Worm (Caenorhabditis elegans) whole organism, L1 larva: ENCODE results near the gene Y43F8B.14.

ENCODE experiments used
- efl-1 ChIP-seq, 4 experiments: fragments of 150-350 bp; optimal IDR thresholded peaks in 3 of 4; peaks in 1 of 4; 1 replicate in 1 of 4; 2 replicates in 3 of 4; lab custom pipeline; 2014; ENCODE audit warnings: missing biosample characterization in 2 of 4, missing genetic modification characterization in 2 of 4, missing genetic modification reagents in 2 of 4
- irx-1 ChIP-seq: sonication (generic microtip); optimal IDR thresholded peaks from 2 replicates; lab custom pipeline; 2016; ENCODE audit warnings: missing genetic modification characterization, missing compliant biosample characterization
- isw-1 ChIP-seq: fragments of 200-800 bp; sonication (Bioruptor generic); IDR thresholded peaks from 2 replicates; pipeline ENCODE4 v1.3.6; 2022; ENCODE audit warnings: missing genetic modification characterization, missing compliant biosample characterization
- lin-13 ChIP-seq: fragments of 150-350 bp; optimal IDR thresholded peaks from 2 replicates; lab custom pipeline; 2014; ENCODE audit warnings: missing biosample characterization, missing genetic modification reagents, missing genetic modification characterization
- lin-35 ChIP-seq, 2 experiments: fragments of 150-350 bp; optimal IDR thresholded peaks; 2 replicates each; lab custom pipeline; 2014; ENCODE audit warnings: missing biosample characterization in 2 of 2, missing genetic modification characterization in 2 of 2, missing genetic modification reagents in 2 of 2
- lsy-2 ChIP-seq, 2 experiments: fragments of 150-350 bp; optimal IDR thresholded peaks; 2 replicates each; lab custom pipeline; 2014; ENCODE audit warnings: missing biosample characterization in 2 of 2, missing genetic modification characterization in 2 of 2
- nhr-12 ChIP-seq: sonication (generic microtip); optimal IDR thresholded peaks from 2 replicates; lab custom pipeline; 2017; ENCODE audit warnings: missing biosample characterization, missing genetic modification characterization
- tbx-2 ChIP-seq: sonication (generic microtip); optimal IDR thresholded peaks from 2 replicates; lab custom pipeline; 2016; ENCODE audit warnings: missing genetic modification characterization, missing compliant biosample characterization
- unc-62 ChIP-seq: fragments of 150-350 bp; optimal IDR thresholded peaks from 2 replicates; lab custom pipeline; 2014; ENCODE audit warnings: missing biosample characterization, missing genetic modification reagents, missing genetic modification characterization
- xbp-1 ChIP-seq: sonication (generic microtip); optimal IDR thresholded peaks from 2 replicates; lab custom pipeline; 2016; ENCODE audit warnings: missing genetic modification characterization, missing compliant biosample characterization

DNA sequence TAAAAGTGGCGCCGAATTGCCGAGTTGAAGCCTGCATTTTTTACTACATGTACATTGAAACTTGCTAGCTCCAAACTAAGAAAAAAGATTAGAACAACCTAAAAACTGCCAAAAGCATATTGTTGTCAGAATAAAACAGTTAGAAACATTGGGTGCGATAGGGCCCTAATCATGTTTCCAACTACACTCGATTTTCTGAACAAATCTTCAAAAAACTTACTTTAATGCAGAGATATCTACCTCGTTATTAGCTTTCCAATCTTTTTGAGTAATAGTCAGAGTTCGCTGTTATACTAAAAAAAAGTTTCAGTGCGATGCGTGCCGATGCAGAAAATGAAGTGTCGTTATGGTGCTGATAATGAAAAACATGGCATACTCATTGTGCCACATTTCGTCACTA, at the start of gene Y43F8B.14, which contains the start of gene Y43F8B.13:
- no peak for TF ChIP-seq tbx-2 (tag; lab: Kevin White, UChicago)
- TF ChIP-seq unc-62 (GFP tag; lab: Kevin White, UChicago): no peak
- TF ChIP-seq lsy-2 (tag; optimal IDR thresholded peaks at IDR 0.05; lab: Kevin White, UChicago): no peak
- no peak for TF ChIP-seq lin-13 (GFP tag; lab: Kevin White, UChicago)
- no peak for TF ChIP-seq lin-35 (GFP tag; optimal IDR thresholded peaks at IDR 0.05; lab: Kevin White, UChicago)
- no peak for TF ChIP-seq nhr-12 (tag; lab: Kevin White, UChicago)
- TF ChIP-seq isw-1: no peak
- TF ChIP-seq xbp-1 (tag; lab: Kevin White, UChicago): no peak
- TF ChIP-seq efl-1 (optimal IDR thresholded peaks at IDR 0.05; lab: Kevin White, UChicago): no peak
- TF ChIP-seq efl-1 (GFP tag; optimal IDR thresholded peaks at IDR 0.05 in 1 of 2; lab: Kevin White, UChicago): no peak
- no peak for TF ChIP-seq irx-1
